Fruit fly (Drosophila melanogaster) whole organism, pupa: Measurements from ENCODE around the gene mEFG1.

Experiments
- CG10348 ChIP-seq: fragments of 200-800 bp; sonication (Bioruptor generic); IDR thresholded peaks from 2 replicates; pipeline ENCODE4 v1.3.6; 2022; ENCODE audit warnings: missing biosample characterization, missing genetic modification characterization
- CG12605 ChIP-seq: fragments of 200-800 bp; sonication (Bioruptor generic); IDR thresholded peaks from 2 replicates; pipeline ENCODE4 v1.3.6; 2022; ENCODE audit warnings: missing biosample characterization, missing genetic modification characterization
- CG15710 ChIP-seq: fragments of 200-800 bp; sonication (Bioruptor generic); optimal IDR thresholded peaks from 2 replicates; lab custom pipeline; 2018; ENCODE audit warnings: missing biosample characterization, mild to moderate bottlenecking, missing genetic modification characterization, moderate library complexity
- CG17806 ChIP-seq: fragments of 200-800 bp; sonication (Bioruptor generic); optimal IDR thresholded peaks from 2 replicates; lab custom pipeline; 2018; ENCODE audit warnings: missing biosample characterization, mild to moderate bottlenecking, missing genetic modification characterization, moderate library complexity
- CG32121 ChIP-seq: fragments of 200-800 bp; sonication (Bioruptor generic); IDR thresholded peaks from 2 replicates; pipeline ENCODE4 v1.3.6; 2022; ENCODE audit warnings: missing biosample characterization, missing genetic modification characterization
- CG34367 ChIP-seq: fragments of 200-800 bp; sonication (Bioruptor generic); optimal IDR thresholded peaks from 2 replicates; lab custom pipeline; 2018; ENCODE audit warnings: missing biosample characterization, mild to moderate bottlenecking, missing genetic modification characterization
- CG4496 ChIP-seq: fragments of 200-800 bp; sonication (Bioruptor generic); IDR thresholded peaks from 3 replicates; pipeline ENCODE4 v1.3.6; 2022; ENCODE audit warnings: missing biosample characterization, missing genetic modification characterization
- EcR ChIP-seq: fragments of 200-800 bp; sonication (Bioruptor generic); optimal IDR thresholded peaks from 3 replicates; lab custom pipeline; 2019; ENCODE audit warnings: missing biosample characterization, missing genetic modification characterization, mild to moderate bottlenecking, moderate library complexity, missing genetic modification reagents
- Pif1A ChIP-seq: fragments of 200-800 bp; sonication (Bioruptor generic); optimal IDR thresholded peaks from 3 replicates; lab custom pipeline; 2016; ENCODE audit warnings: missing biosample characterization, missing genetic modification characterization
- Snoo ChIP-seq: fragments of 200-800 bp; sonication (Bioruptor generic); optimal IDR thresholded peaks from 3 replicates; lab custom pipeline; 2017; ENCODE audit warnings: missing biosample characterization, mild to moderate bottlenecking, missing genetic modification characterization, inconsistent platforms
- fd96Ca ChIP-seq: fragments of 200-800 bp; sonication (Bioruptor generic); IDR thresholded peaks from 3 replicates; pipeline ENCODE4 v1.3.6; 2022; ENCODE audit warnings: missing biosample characterization, missing genetic modification characterization
- gl ChIP-seq: fragments of 200-800 bp; sonication (Bioruptor generic); optimal IDR thresholded peaks from 2 replicates; lab custom pipeline; 2018; ENCODE audit warnings: missing biosample characterization, mild to moderate bottlenecking, missing genetic modification characterization
- rn ChIP-seq: fragments of 200-800 bp; sonication (Bioruptor generic); IDR thresholded peaks from 2 replicates; pipeline ENCODE4 v1.3.6; 2022; ENCODE audit warnings: missing biosample characterization, missing genetic modification characterization

dm6 chr2L:7227434-7227833, 4.6 kb upstream of the mEFG1 start, which contains the start of gene CG43799:
- TF ChIP-seq CG4496 (GFP tag; lab: Robert Waterston, UW) = no peak
- TF ChIP-seq Pif1A = no peak
- TF ChIP-seq fd96Ca = no peak
- no peak for TF ChIP-seq CG15710 (tag; lab: Kevin White, UChicago)
- no peak for TF ChIP-seq CG34367 (tag; lab: Kevin White, UChicago)
- no peak for TF ChIP-seq rn (GFP tag; lab: Robert Waterston, UW)
- TF ChIP-seq CG10348 = no peak
- no peak for TF ChIP-seq CG17806 (tag; lab: Kevin White, UChicago)
- no peak for TF ChIP-seq CG12605 (GFP tag; lab: Robert Waterston, UW)
- TF ChIP-seq EcR (GFP tag; lab: Kevin White, UChicago) = no peak
- TF ChIP-seq Snoo (tag; lab: Kevin White, UChicago) = no peak
- TF ChIP-seq CG32121 (GFP tag; lab: Robert Waterston, UW) = no peak
- no peak for TF ChIP-seq gl (tag; lab: Kevin White, UChicago)
